Fruit fly (Drosophila melanogaster): ENCODE results near the gene rod.
A peak's percentile ranks its signal among the peaks of the same experiment; 100 is the strongest.

Gene rod

dm6 chr3R:31597736-31598431 lies 17.1 kb downstream of the rod start:
- TF ChIP-seq chn (GFP tag; optimal IDR thresholded peaks at IDR 0.05) (no peak), CG2199 (GFP tag; IDR thresholded peaks at IDR 0.05) (no peak), sens (GFP tag) (peak; percentile 54), hkb (optimal IDR thresholded peaks at IDR 0.05) (no peak), hkb (GFP tag; IDR thresholded peaks at IDR 0.05) (0 out of 2 replicates have a peak, but pooled peaks have one; percentile 2), Med (GFP tag) (peak; percentile 1), esg (GFP tag; conservative IDR thresholded peaks at IDR 0.05) (no peak), Pdp1 (GFP tag; optimal IDR thresholded peaks at IDR 0.05) (peak in 1 of 2 experiments; percentile 91), CG34376 (GFP tag; optimal IDR thresholded peaks at IDR 0.05) (peak; percentile 48), en (GFP tag; optimal IDR thresholded peaks at IDR 0.05) (no peak), Fer3 (tag; optimal IDR thresholded peaks at IDR 0.05) (no peak), CG16779 (GFP tag; IDR thresholded peaks at IDR 0.05) (no peak), CG18476 (GFP tag; optimal IDR thresholded peaks at IDR 0.05) (peak; percentile 55), CG10543 (GFP tag; optimal IDR thresholded peaks at IDR 0.05) (no peak), CG16863 (GFP tag; optimal IDR thresholded peaks at IDR 0.05) (no peak), Rfx (GFP tag; IDR thresholded peaks at IDR 0.05) (0 out of 2 replicates have a peak, but pooled peaks have one; percentile 1), Hr78 (GFP tag; optimal IDR thresholded peaks at IDR 0.05) (no peak), CG13775 (GFP tag; optimal IDR thresholded peaks at IDR 0.05) (no peak), maf-S (GFP tag; optimal IDR thresholded peaks at IDR 0.05) (no peak)

dm6 chr3R:31599538-31600313 lies 19.0 kb downstream of the rod start:
- TF ChIP-seq PHDP (tag; optimal IDR thresholded peaks at IDR 0.05): no peak
- peak; percentile 8 for TF ChIP-seq ERR (GFP tag; optimal IDR thresholded peaks at IDR 0.05)
- TF ChIP-seq cwo (GFP tag; optimal IDR thresholded peaks at IDR 0.05): peak; percentile 70
- TF ChIP-seq dpn (GFP tag; optimal IDR thresholded peaks at IDR 0.05): no peak
- TF ChIP-seq lbe (GFP tag; optimal IDR thresholded peaks at IDR 0.05): peak; percentile 55
- peak; percentile 19 for TF ChIP-seq B-H2 (GFP tag; optimal IDR thresholded peaks at IDR 0.05)
- TF ChIP-seq exex (tag; optimal IDR thresholded peaks at IDR 0.05): peak; percentile 70
- TF ChIP-seq cg (GFP tag; optimal IDR thresholded peaks at IDR 0.05): peak; percentile 22
- peak; percentile 31 for TF ChIP-seq lab (GFP tag; optimal IDR thresholded peaks at IDR 0.05)
- TF ChIP-seq h (optimal IDR thresholded peaks at IDR 0.05): no peak
- TF ChIP-seq Dbx (GFP tag; IDR thresholded peaks at IDR 0.05): peak; percentile 30; the same call in 1 of the 3 replicates
- TF ChIP-seq CG9932 (GFP tag; IDR thresholded peaks at IDR 0.05): 0 out of 2 replicates have a peak, but pooled peaks have one; percentile 16
- peak; percentile 37 for TF ChIP-seq CG12769 (tag; optimal IDR thresholded peaks at IDR 0.05)
- no peak for TF ChIP-seq Dek (tag; optimal IDR thresholded peaks at IDR 0.05)
- TF ChIP-seq crol (GFP tag; IDR thresholded peaks at IDR 0.05): 0 out of 2 replicates have a peak, but pooled peaks have one; percentile 46
- peak; percentile 30 for TF ChIP-seq mirr (GFP tag; optimal IDR thresholded peaks at IDR 0.05)
- TF ChIP-seq ftz-f1 (GFP tag; optimal IDR thresholded peaks at IDR 0.05): peak; percentile 87
- TF ChIP-seq CG34376 (GFP tag; optimal IDR thresholded peaks at IDR 0.05): peak; percentile 83
- peak; percentile 27 for TF ChIP-seq CG4328 (GFP tag; optimal IDR thresholded peaks at IDR 0.05)
- 0 out of 4 replicates have a peak, but pooled peaks have one; percentile 49 for TF ChIP-seq chinmo (GFP tag; IDR thresholded peaks at IDR 0.05; ENCODE audit: partially characterized antibody)
- no peak for TF ChIP-seq gt (GFP tag; IDR thresholded peaks at IDR 0.05)
- no peak for TF ChIP-seq D (optimal IDR thresholded peaks at IDR 0.05)
- TF ChIP-seq D (GFP tag; optimal IDR thresholded peaks at IDR 0.05): no peak
- peak; percentile 51 for TF ChIP-seq sd (tag; optimal IDR thresholded peaks at IDR 0.05)
- peak; percentile 23 for TF ChIP-seq corto (GFP tag; optimal IDR thresholded peaks at IDR 0.05)
- TF ChIP-seq caup (GFP tag; optimal IDR thresholded peaks at IDR 0.05; ENCODE audit: severe bottlenecking): peak; percentile 13
- peak in 1 of 2 experiments; percentile 75 for TF ChIP-seq Pdp1 (GFP tag; optimal IDR thresholded peaks at IDR 0.05)
- TF ChIP-seq CG6654 (GFP tag; optimal IDR thresholded peaks at IDR 0.05): no peak
- no peak for TF ChIP-seq CG9727 (GFP tag; optimal IDR thresholded peaks at IDR 0.05)
- no peak for TF ChIP-seq CG32767 (GFP tag; IDR thresholded peaks at IDR 0.05)

Measured in whole organism, embryonic.